Fruit fly (Drosophila melanogaster): Measurements from ENCODE around the gene sty.

sty gene

dm6 chr3L:3418207-3419086 lies 6.3 kb downstream of the sty start:
- no peak for TF ChIP-seq usp (GFP tag; optimal IDR thresholded peaks at IDR 0.05)
- no peak; the same call in 1 of the 2 replicates for TF ChIP-seq CG10959 (GFP tag; IDR thresholded peaks at IDR 0.05)
- TF ChIP-seq bab2 (GFP tag; optimal IDR thresholded peaks at IDR 0.05), result peak; percentile 78
- peak; percentile 100 for TF ChIP-seq crol (GFP tag; IDR thresholded peaks at IDR 0.05)
- peak; percentile 26 for TF ChIP-seq CG1647 (GFP tag; optimal IDR thresholded peaks at IDR 0.05)
- peak in 1 of 2 experiments; percentile 20 for TF ChIP-seq insv (GFP tag; optimal IDR thresholded peaks at IDR 0.05)
- TF ChIP-seq fd102C (GFP tag; optimal IDR thresholded peaks at IDR 0.05), result no peak
- TF ChIP-seq Usf (GFP tag; optimal IDR thresholded peaks at IDR 0.05), result peak; percentile 21
- peak; percentile 72 for TF ChIP-seq CG5180 (GFP tag; optimal IDR thresholded peaks at IDR 0.05)
- TF ChIP-seq cwo (GFP tag; optimal IDR thresholded peaks at IDR 0.05), result peak; percentile 72
- TF ChIP-seq BtbVII (GFP tag; optimal IDR thresholded peaks at IDR 0.05), result peak; percentile 77
- TF ChIP-seq Hand (GFP tag; optimal IDR thresholded peaks at IDR 0.05), result no peak
- TF ChIP-seq pzg (GFP tag; optimal IDR thresholded peaks at IDR 0.05), result peak; percentile 19
- TF ChIP-seq pan (optimal IDR thresholded peaks at IDR 0.05), result no peak
- peak in 1 of 2 experiments; percentile 89 for TF ChIP-seq pan (GFP tag; optimal IDR thresholded peaks at IDR 0.05 in 1 of 2, IDR thresholded peaks at IDR 0.05 in 1 of 2)
- TF ChIP-seq ind (GFP tag; optimal IDR thresholded peaks at IDR 0.05), result peak; percentile 61
- TF ChIP-seq tgo (GFP tag; IDR thresholded peaks at IDR 0.05), result peak; percentile 80
- TF ChIP-seq Oli (tag; optimal IDR thresholded peaks at IDR 0.05), result peak; percentile 69
- peak; percentile 76 for TF ChIP-seq CG12659 (GFP tag; optimal IDR thresholded peaks at IDR 0.05)
- TF ChIP-seq vnd (GFP tag; IDR thresholded peaks at IDR 0.05; ENCODE audit: partially characterized antibody), result no peak
- TF ChIP-seq TFAM (GFP tag; optimal IDR thresholded peaks at IDR 0.05), result no peak
- TF ChIP-seq grau (tag; optimal IDR thresholded peaks at IDR 0.05), result peak; percentile 63
- peak; percentile 54 for TF ChIP-seq CG15514 (GFP tag; optimal IDR thresholded peaks at IDR 0.05)
- TF ChIP-seq esg (GFP tag; conservative IDR thresholded peaks at IDR 0.05), result peak; percentile 79
- no peak for TF ChIP-seq Lpt (GFP tag; optimal IDR thresholded peaks at IDR 0.05)
- TF ChIP-seq slou (GFP tag; optimal IDR thresholded peaks at IDR 0.05), result peak; percentile 36
- peak; percentile 40 for TF ChIP-seq D19A (tag; optimal IDR thresholded peaks at IDR 0.05)
- peak; percentile 77 for TF ChIP-seq CG9727 (GFP tag; optimal IDR thresholded peaks at IDR 0.05)
- peak; percentile 76 for TF ChIP-seq gem (tag; optimal IDR thresholded peaks at IDR 0.05)
- peak; percentile 91 for TF ChIP-seq HmgZ (tag; optimal IDR thresholded peaks at IDR 0.05)
- peak; percentile 65 for TF ChIP-seq CG11723 (GFP tag; optimal IDR thresholded peaks at IDR 0.05)
- TF ChIP-seq Antp (GFP tag; optimal IDR thresholded peaks at IDR 0.05), result no peak
- peak; percentile 72 for TF ChIP-seq pfk (GFP tag; optimal IDR thresholded peaks at IDR 0.05)
- peak; percentile 38 for TF ChIP-seq CG1529 (GFP tag; optimal IDR thresholded peaks at IDR 0.05)
- peak in 1 of 2 experiments; percentile 79 for TF ChIP-seq Eip74EF (GFP tag; optimal IDR thresholded peaks at IDR 0.05)
- TF ChIP-seq E2f1 (GFP tag; IDR thresholded peaks at IDR 0.05), result peak; percentile 85
- no peak for TF ChIP-seq psq (GFP tag; optimal IDR thresholded peaks at IDR 0.05)
- TF ChIP-seq cas (GFP tag; IDR thresholded peaks at IDR 0.05), result peak; percentile 63; the same call in 1 of the 2 replicates
- TF ChIP-seq Dref (GFP tag; IDR thresholded peaks at IDR 0.05), result no peak
- peak; percentile 77 for TF ChIP-seq Hmr (GFP tag; optimal IDR thresholded peaks at IDR 0.05)
- TF ChIP-seq CG8359 (GFP tag; optimal IDR thresholded peaks at IDR 0.05; ENCODE audit: borderline replicate concordance), result no peak
- peak; percentile 69 for TF ChIP-seq CG12391 (tag; optimal IDR thresholded peaks at IDR 0.05)
- TF ChIP-seq bbx (GFP tag; IDR thresholded peaks at IDR 0.05; ENCODE audit: partially characterized antibody), result peak; percentile 11; the same call in 1 of the 2 replicates
- TF ChIP-seq tna (GFP tag; IDR thresholded peaks at IDR 0.05; ENCODE audit: partially characterized antibody), result peak; percentile 63; the same call in 1 of the 2 replicates
- TF ChIP-seq Ravus (GFP tag; IDR thresholded peaks at IDR 0.05), result peak; percentile 58
- no peak for TF ChIP-seq Elba2 (GFP tag; optimal IDR thresholded peaks at IDR 0.05)
- TF ChIP-seq CG7745 (tag; optimal IDR thresholded peaks at IDR 0.05), result no peak
- TF ChIP-seq al (GFP tag; IDR thresholded peaks at IDR 0.05), result peak; percentile 78
